Worm (Caenorhabditis elegans) whole organism, midembryonic: ENCODE measurements around the gene F54F2.6.

Source experiments
- T22C8.4 ChIP-seq: fragments of 200-800 bp; sonication (Bioruptor generic); IDR thresholded peaks from 2 replicates; pipeline ENCODE4 v1.3.6; 2022; ENCODE audit warnings: missing genetic modification characterization, missing compliant biosample characterization
- cog-1 ChIP-seq: sonication (generic microtip); optimal IDR thresholded peaks from 2 replicates; lab custom pipeline; 2016; ENCODE audit warnings: missing genetic modification characterization, missing compliant biosample characterization
- flt-1 ChIP-seq: fragments of 200-800 bp; sonication (Bioruptor generic); IDR thresholded peaks from 2 replicates; pipeline ENCODE4 v1.3.6; 2022; ENCODE audit warnings: missing genetic modification characterization, missing compliant biosample characterization
- klf-2 ChIP-seq: fragments of 200-800 bp; sonication (Bioruptor generic); conservative IDR thresholded peaks from 2 replicates; pipeline ENCODE4 v1.3.6; 2022; ENCODE audit warnings: missing genetic modification reagents, missing genetic modification characterization, missing compliant biosample characterization
- med-1 ChIP-seq: sonication (generic microtip); optimal IDR thresholded peaks from 2 replicates; lab custom pipeline; 2017; ENCODE audit warnings: missing genetic modification characterization, mild to moderate bottlenecking, missing compliant biosample characterization, antibody characterized with exemption, missing genetic modification reagents; ENCODE audit not compliant: insufficient read depth
- ref-1 ChIP-seq: fragments of 200-800 bp; sonication (Bioruptor generic); conservative IDR thresholded peaks from 2 replicates; pipeline ENCODE4 v1.3.6; 2022; ENCODE audit warnings: missing genetic modification reagents, missing genetic modification characterization, missing compliant biosample characterization
- tab-1 ChIP-seq: fragments of 200-800 bp; sonication (Bioruptor generic); IDR thresholded peaks from 2 replicates; pipeline ENCODE4 v1.3.6; 2022; ENCODE audit warnings: missing genetic modification characterization, missing compliant biosample characterization
- ztf-23 ChIP-seq: fragments of 200-800 bp; sonication (Bioruptor generic); IDR thresholded peaks from 2 replicates; pipeline ENCODE4 v1.3.6; 2022; ENCODE audit warnings: missing genetic modification reagents, missing genetic modification characterization, missing compliant biosample characterization
- ztf-29 ChIP-seq: fragments of 200-800 bp; sonication (Bioruptor generic); IDR thresholded peaks from 2 replicates; pipeline ENCODE4 v1.3.6; 2022; ENCODE audit warnings: missing genetic modification reagents, missing genetic modification characterization, missing compliant biosample characterization

ce11 chrIII:8815699-8816098 lies 15.2 kb upstream of the F54F2.6 start:
- no peak for TF ChIP-seq flt-1
- no peak for TF ChIP-seq ztf-29 (GFP tag; lab: Robert Waterston, UW)
- no peak for TF ChIP-seq ztf-23 (GFP tag; lab: Robert Waterston, UW)
- no peak for TF ChIP-seq T22C8.4 (GFP tag; lab: Robert Waterston, UW)
- no peak for TF ChIP-seq tab-1
- TF ChIP-seq med-1 (GFP tag; lab: Kevin White, UChicago), result no peak
- no peak for TF ChIP-seq ref-1 (GFP tag; lab: Robert Waterston, UW)
- TF ChIP-seq cog-1, result no peak
- no peak for TF ChIP-seq klf-2 (GFP tag; lab: Robert Waterston, UW)
